Fruit fly (Drosophila melanogaster): ENCODE data around the gene CG10602.

- TF ChIP-seq pan (optimal IDR thresholded peaks at IDR 0.05) (no peak), psq (optimal IDR thresholded peaks at IDR 0.05) (no peak), usp (GFP tag; optimal IDR thresholded peaks at IDR 0.05) (no peak)
Observed at dm6 chr2L:18899254-18899653, 40.2 kb upstream of the CG10602 start.

Measured in whole organism.